Fruit fly (Drosophila melanogaster) Kc167 (cell line): Measurements from ENCODE around the gene Kmn2.
"Not testable (repeated sequence)": the region's sequence is repeated elsewhere in the genome, so short reads cannot be mapped to it uniquely, and the experiment has no call there.

Experiments
- Myc ChIP-seq: fragments of >200 bp; optimal IDR thresholded peaks from 2 replicates; lab custom pipeline; 2017; ENCODE audit warnings: missing external identifiers
- Sin3A ChIP-seq: fragments of >200 bp; optimal IDR thresholded peaks from 2 replicates; lab custom pipeline; 2018; ENCODE audit warnings: missing external identifiers
- h ChIP-seq: fragments of >200 bp; optimal IDR thresholded peaks from 3 replicates; lab custom pipeline; 2018; ENCODE audit warnings: missing external identifiers
- insv ChIP-seq: fragments of >200 bp; optimal IDR thresholded peaks from 3 replicates; lab custom pipeline; 2018; ENCODE audit warnings: missing external identifiers
- psq ChIP-seq: fragments of >200 bp; optimal IDR thresholded peaks from 2 replicates; lab custom pipeline; 2017; ENCODE audit warnings: missing external identifiers
- ttk ChIP-seq: sonication (Bioruptor generic); optimal IDR thresholded peaks from 2 replicates; lab custom pipeline; 2017; ENCODE audit warnings: missing external identifiers

Gene Kmn2

DNA sequence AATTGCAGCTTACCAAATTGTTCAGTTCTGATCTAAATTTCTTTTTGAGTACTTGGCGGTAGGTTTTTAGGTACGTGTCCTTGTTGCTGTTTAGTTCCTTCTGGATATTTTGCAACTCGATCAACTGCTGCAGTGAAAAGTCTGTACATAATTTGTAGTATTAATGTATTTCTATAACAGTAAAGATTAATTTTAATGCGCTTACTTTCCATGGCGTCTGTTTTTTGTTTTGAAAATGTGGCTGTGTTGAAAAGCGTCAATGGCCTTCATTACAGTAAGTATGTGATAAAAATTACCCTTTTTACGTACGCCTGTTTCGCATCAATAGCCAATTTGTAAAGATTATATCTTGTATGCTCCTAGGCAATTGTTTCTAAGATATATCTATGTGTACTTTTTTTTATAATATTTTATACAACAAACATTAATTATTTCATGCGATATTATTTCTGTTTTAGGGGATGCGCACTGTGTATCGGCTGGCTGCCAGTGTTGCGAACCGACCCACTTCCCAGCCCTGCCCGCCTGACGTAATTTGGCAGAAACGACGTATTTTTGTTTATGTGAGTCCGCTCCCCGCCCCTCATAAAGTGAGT lies at the start of gene Kmn2, which contains the start of gene CG2698:
TSS of gene Kmn2 (minus strand) at position 236 of the 596 bp plus-strand sequence.
TSS of gene CG2698 (plus strand) at position 489 of the 596 bp plus-strand sequence.
- no peak for TF ChIP-seq psq (lab: Kevin White, UChicago)
- TF ChIP-seq Sin3A (lab: Kevin White, UChicago) = no peak
- no peak for TF ChIP-seq ttk
- no peak for TF ChIP-seq Myc (lab: Kevin White, UChicago)
- TF ChIP-seq insv = no peak
- TF ChIP-seq h (lab: Kevin White, UChicago) = no peak

- not testable (repeated sequence) for TF ChIP-seq psq (lab: Kevin White, UChicago); ttk; h (lab: Kevin White, UChicago)
Measured at dm6 chr3R:8049373-8049772, 48.3 kb upstream of the Kmn2 start, which contains the start of gene CG43061. TSS of gene CG43061 (plus strand) at chr3R:8049673.

dm6 chr3R:8048867-8049266 lies 47.8 kb upstream of the Kmn2 start, which contains the start of gene CG43618:
TSS of gene CG43618 (plus strand) at chr3R:8049167.
- not testable (repeated sequence) for TF ChIP-seq h (lab: Kevin White, UChicago); Sin3A (lab: Kevin White, UChicago); ttk

DNA sequence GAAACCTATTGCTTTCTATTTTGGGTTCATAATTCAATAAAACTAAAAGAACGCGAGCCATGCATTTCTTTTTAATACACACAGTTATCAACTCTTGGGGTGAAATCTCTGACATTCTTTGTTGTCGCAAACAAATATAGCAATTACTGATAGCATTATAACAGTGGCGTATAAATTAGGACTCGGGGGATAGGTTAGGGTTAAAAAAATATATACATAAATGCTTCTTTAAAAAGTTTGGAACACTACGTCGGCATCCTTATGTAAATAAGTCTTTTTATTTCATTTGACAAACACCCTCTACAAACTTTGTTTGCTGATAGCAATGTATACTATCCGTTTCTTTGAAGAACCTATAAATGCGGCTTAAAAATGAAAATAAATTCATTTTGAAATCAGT lies 39.7 kb upstream of the Kmn2 start, which contains the start of gene CG43060:
TSS of gene CG43060 (plus strand) at position 382 of the 400 bp plus-strand sequence.
- TF ChIP-seq psq (lab: Kevin White, UChicago) (no peak), insv (no peak), h (lab: Kevin White, UChicago) (no peak), Myc (lab: Kevin White, UChicago) (no peak), ttk (no peak)

DNA sequence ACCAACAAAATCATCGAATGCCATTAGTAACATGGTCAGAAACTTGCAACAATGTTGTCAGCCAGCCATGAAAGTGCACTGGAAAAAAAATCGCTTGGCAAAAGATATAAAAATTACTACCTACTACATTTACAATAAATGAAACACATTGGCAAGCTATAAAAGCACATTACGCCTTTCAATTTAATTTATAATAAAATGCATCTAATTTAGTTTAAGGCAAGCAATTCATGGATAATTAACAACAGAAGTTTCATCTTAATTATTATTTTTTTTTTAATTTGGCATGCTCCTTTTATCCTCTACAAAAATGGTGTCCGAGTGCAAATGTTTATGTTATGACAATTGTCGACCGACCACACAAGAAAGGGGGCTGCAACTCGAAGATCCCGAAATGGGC lies 37.8 kb upstream of the Kmn2 start:
- no peak for TF ChIP-seq psq (lab: Kevin White, UChicago)
- TF ChIP-seq ttk = no peak
- no peak for TF ChIP-seq h (lab: Kevin White, UChicago)
- TF ChIP-seq Sin3A (lab: Kevin White, UChicago) = no peak
- TF ChIP-seq Myc (lab: Kevin White, UChicago) = no peak
- TF ChIP-seq insv = no peak

DNA sequence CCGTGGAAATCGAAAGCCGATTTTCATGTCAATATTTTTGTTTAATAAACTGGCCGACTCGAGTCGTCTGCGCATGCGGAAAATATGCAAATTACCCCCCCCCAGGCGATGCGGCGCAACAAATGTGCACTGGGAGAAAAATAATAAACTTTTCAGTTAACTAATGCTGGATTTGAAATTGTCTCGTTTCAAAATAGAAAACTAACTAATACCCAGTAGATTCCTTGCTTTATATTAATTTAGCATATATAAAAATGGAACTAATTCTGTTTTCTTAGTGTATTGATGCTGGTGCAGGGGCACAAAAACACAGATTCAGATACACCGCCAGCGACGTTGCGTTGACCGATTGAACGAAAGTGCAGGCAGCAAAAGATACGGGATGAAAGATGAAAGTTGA lies 36.8 kb upstream of the Kmn2 start:
- TF ChIP-seq ttk (no peak), Myc (lab: Kevin White, UChicago) (no peak), Sin3A (lab: Kevin White, UChicago) (no peak), h (lab: Kevin White, UChicago) (no peak)

DNA sequence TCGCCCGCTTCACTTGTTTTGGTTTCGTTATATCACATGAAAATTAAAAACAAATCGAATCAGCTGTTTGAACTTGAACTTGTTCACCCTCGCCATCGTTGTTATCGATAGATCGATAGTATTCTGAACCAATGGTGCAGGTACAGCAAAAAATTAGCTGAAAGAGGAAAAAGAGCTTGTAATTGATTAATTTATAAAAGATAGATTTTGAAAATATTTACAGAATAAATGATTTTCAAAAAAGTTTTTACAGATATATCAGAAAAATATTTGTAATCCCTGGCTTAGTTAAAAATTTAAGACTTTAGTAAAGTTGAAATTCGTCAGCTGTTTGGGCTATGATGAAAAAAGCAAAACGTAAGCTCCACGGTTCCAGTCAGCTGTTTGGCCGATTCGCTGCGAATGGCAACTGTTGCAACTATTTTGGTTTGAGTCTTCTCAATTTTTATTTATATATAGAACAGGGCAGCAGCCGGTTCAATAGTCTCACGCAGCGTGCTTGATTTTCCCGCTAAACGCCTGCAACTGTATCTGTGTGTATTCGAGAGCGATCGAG lies 31.9 kb upstream of the Kmn2 start, which contains the start of the genes CG11035 and unc-45:
TSS of gene CG11035 (minus strand) at position 87 of the 556 bp plus-strand sequence.
TSS of gene unc-45 (plus strand) at position 379 of the 556 bp plus-strand sequence.
- TF ChIP-seq Myc (lab: Kevin White, UChicago) = no peak
- TF ChIP-seq insv = no peak
- TF ChIP-seq psq (lab: Kevin White, UChicago) = no peak
- no peak for TF ChIP-seq h (lab: Kevin White, UChicago)
- no peak for TF ChIP-seq ttk
- no peak for TF ChIP-seq Sin3A (lab: Kevin White, UChicago)

dm6 chr3R:8030151-8030899 lies 29.2 kb upstream of the Kmn2 start, which contains the start of the genes CG10903 and CG2747:
TSS of gene CG10903 (plus strand) at chr3R:8030411.
TSS of gene CG2747 (minus strand) at chr3R:8030790.
- no peak for TF ChIP-seq h (lab: Kevin White, UChicago)
- TF ChIP-seq insv = no peak
- TF ChIP-seq Sin3A (lab: Kevin White, UChicago) = no peak
- no peak for TF ChIP-seq psq (lab: Kevin White, UChicago)

dm6 chr3R:8029496-8030013 lies 28.4 kb upstream of the Kmn2 start, which contains the start of gene ImpE3:
TSS of gene ImpE3 (minus strand) at chr3R:8029546.
- TF ChIP-seq h (lab: Kevin White, UChicago) (no peak), psq (lab: Kevin White, UChicago) (no peak), Myc (lab: Kevin White, UChicago) (no peak), Sin3A (lab: Kevin White, UChicago) (no peak), ttk (no peak)

DNA sequence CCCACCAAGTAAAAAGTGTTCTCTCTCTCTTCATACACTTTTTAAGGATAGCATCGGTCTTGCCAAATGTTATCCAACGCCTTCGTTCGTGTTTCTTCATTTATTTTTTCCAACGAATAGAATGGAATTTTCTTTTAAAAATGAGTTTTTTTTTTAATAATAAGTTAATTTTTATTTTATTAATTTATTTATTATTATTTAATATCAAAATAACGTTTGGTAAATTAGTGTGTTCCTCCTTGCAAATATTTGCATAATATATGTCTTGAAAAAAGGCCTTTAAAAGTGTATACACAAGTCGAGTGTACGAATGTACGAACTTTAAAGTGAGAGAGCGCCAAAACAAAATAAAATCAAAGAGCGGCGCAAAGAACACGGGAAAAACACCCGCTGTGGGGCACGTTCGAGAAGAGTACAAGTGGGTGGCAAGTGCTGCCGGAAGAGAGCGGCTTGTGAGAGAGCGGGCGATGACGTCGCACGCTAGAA lies 26.1 kb upstream of the Kmn2 start:
- no peak for TF ChIP-seq Sin3A (lab: Kevin White, UChicago)
- no peak for TF ChIP-seq psq (lab: Kevin White, UChicago)
- TF ChIP-seq Myc (lab: Kevin White, UChicago) = no peak
- TF ChIP-seq h (lab: Kevin White, UChicago) = no peak
- TF ChIP-seq insv = no peak
- TF ChIP-seq ttk = no peak

DNA sequence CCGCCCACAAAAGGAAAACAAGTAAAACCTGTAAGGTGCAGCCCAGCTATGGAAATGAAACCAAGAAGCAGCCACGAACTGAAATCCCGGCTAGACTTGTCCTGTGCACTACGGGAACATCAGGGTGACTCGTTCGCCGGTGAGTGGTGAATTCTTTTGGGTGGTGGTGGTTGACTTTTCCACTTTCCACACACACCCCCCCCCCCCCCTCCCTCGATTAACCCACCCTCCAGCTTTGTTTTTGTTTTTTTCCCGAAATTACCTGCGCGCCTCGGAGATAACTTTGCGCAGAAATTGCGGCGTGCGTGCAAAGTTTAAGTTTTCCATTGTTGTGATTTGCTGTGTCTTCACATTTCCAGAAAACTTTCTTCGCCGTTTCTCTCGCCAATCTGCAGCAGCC lies 25.4 kb upstream of the Kmn2 start:
- TF ChIP-seq Myc (lab: Kevin White, UChicago) = no peak
- no peak for TF ChIP-seq insv
